Worm (Caenorhabditis elegans) whole organism, young adult: ENCODE results near the gene bgal-2.

Experiments used
- B0019.2 ChIP-seq: fragments of 200-800 bp; sonication (Bioruptor generic); conservative IDR thresholded peaks from 2 replicates; pipeline ENCODE4 v1.3.6; 2022; ENCODE audit warnings: missing genetic modification reagents, missing genetic modification characterization, missing compliant biosample characterization
- B0336.3 ChIP-seq: fragments of 200-800 bp; sonication (Bioruptor generic); IDR thresholded peaks from 2 replicates; pipeline ENCODE4 v1.3.6; 2022; ENCODE audit warnings: missing genetic modification characterization, missing compliant biosample characterization
- F22D6.2 ChIP-seq: sonication (generic microtip); optimal IDR thresholded peaks from 2 replicates; lab custom pipeline; 2016; ENCODE audit warnings: mild to moderate bottlenecking, missing genetic modification characterization, missing compliant biosample characterization
- F52B5.7 ChIP-seq: sonication (generic microtip); optimal IDR thresholded peaks from 2 replicates; lab custom pipeline; 2016; ENCODE audit warnings: mild to moderate bottlenecking, missing genetic modification characterization, missing compliant biosample characterization
- F57C9.4 ChIP-seq: sonication (generic microtip); optimal IDR thresholded peaks from 2 replicates; lab custom pipeline; 2017; ENCODE audit warnings: mild to moderate bottlenecking, missing genetic modification characterization, missing compliant biosample characterization
- K11D2.4 ChIP-seq: fragments of 200-800 bp; sonication (Bioruptor generic); IDR thresholded peaks from 2 replicates; pipeline ENCODE4 v1.3.6; 2022; ENCODE audit warnings: missing genetic modification reagents, missing genetic modification characterization, missing compliant biosample characterization
- T07F8.4 ChIP-seq: sonication (generic microtip); optimal IDR thresholded peaks from 2 replicates; lab custom pipeline; 2016; ENCODE audit warnings: mild to moderate bottlenecking, missing genetic modification characterization, moderate library complexity, missing compliant biosample characterization
- akir-1 ChIP-seq: fragments of 200-800 bp; sonication (Bioruptor generic); optimal IDR thresholded peaks from 2 replicates; lab custom pipeline; 2018; ENCODE audit warnings: mild to moderate bottlenecking, missing genetic modification characterization, moderate library complexity, missing compliant biosample characterization
- aptf-2 ChIP-seq: fragments of 200-800 bp; sonication (Bioruptor generic); conservative IDR thresholded peaks from 2 replicates; pipeline ENCODE4 v1.3.6; 2022; ENCODE audit warnings: missing genetic modification reagents, missing genetic modification characterization, missing compliant biosample characterization
- aptf-3 ChIP-seq: fragments of 200-800 bp; sonication (Bioruptor generic); IDR thresholded peaks from 2 replicates; pipeline ENCODE4 v1.3.6; 2022; ENCODE audit warnings: missing genetic modification characterization, missing compliant biosample characterization
- attf-6 ChIP-seq: fragments of 200-800 bp; sonication (Bioruptor generic); IDR thresholded peaks from 2 replicates; pipeline ENCODE4 v1.3.6; 2022; ENCODE audit warnings: missing genetic modification reagents, missing genetic modification characterization, missing compliant biosample characterization
- bed-2 ChIP-seq: fragments of 200-800 bp; sonication (Bioruptor generic); IDR thresholded peaks from 2 replicates; pipeline ENCODE4 v1.3.6; 2022; ENCODE audit warnings: missing genetic modification reagents, missing genetic modification characterization, missing compliant biosample characterization
- cebp-1 ChIP-seq, 2 experiments: fragments of 200-800 bp in 1 of 2; sonication (Bioruptor generic) in 1 of 2; sonication (generic microtip) in 1 of 2; IDR thresholded peaks in 1 of 2; optimal IDR thresholded peaks in 1 of 2; 2 replicates each; pipeline versions ENCODE4 v1.3.6 to Lab custom; 2017 to 2022; ENCODE audit warnings: missing compliant biosample characterization in 2 of 2, missing genetic modification characterization in 2 of 2, mild to moderate bottlenecking in 1 of 2, missing genetic modification reagents in 1 of 2, moderate library complexity in 1 of 2
- ceh-58 ChIP-seq: fragments of 200-800 bp; sonication (Bioruptor generic); IDR thresholded peaks from 2 replicates; pipeline ENCODE4 v1.3.6; 2022; ENCODE audit warnings: missing genetic modification characterization, missing compliant biosample characterization
- ceh-91 ChIP-seq: fragments of 200-800 bp; sonication (Bioruptor generic); IDR thresholded peaks from 2 replicates; pipeline ENCODE4 v1.3.6; 2022; ENCODE audit warnings: missing genetic modification reagents, missing genetic modification characterization, missing compliant biosample characterization
- die-1 ChIP-seq: sonication (generic microtip); optimal IDR thresholded peaks from 2 replicates; lab custom pipeline; 2016; ENCODE audit warnings: missing genotype, mild to moderate bottlenecking, missing genetic modification characterization, missing compliant biosample characterization
- egrh-3 ChIP-seq: fragments of 200-800 bp; sonication (Bioruptor generic); IDR thresholded peaks from 2 replicates; pipeline ENCODE4 v1.3.6; 2022; ENCODE audit warnings: missing genetic modification reagents, missing genetic modification characterization, missing compliant biosample characterization
- fkh-3 ChIP-seq: sonication (generic microtip); optimal IDR thresholded peaks from 2 replicates; lab custom pipeline; 2016; ENCODE audit warnings: mild to moderate bottlenecking, missing genetic modification characterization, missing compliant biosample characterization
- gei-17 ChIP-seq: fragments of 200-800 bp; sonication (Bioruptor generic); optimal IDR thresholded peaks from 2 replicates; lab custom pipeline; 2018; ENCODE audit warnings: mild to moderate bottlenecking, missing genetic modification characterization, missing compliant biosample characterization
- him-1 ChIP-seq: sonication (generic microtip); optimal IDR thresholded peaks from 2 replicates; lab custom pipeline; 2016; ENCODE audit warnings: missing genotype, missing genetic modification reagents, missing genetic modification characterization, missing compliant biosample characterization
- hmg-20 ChIP-seq: fragments of 200-800 bp; sonication (Bioruptor generic); IDR thresholded peaks from 2 replicates; pipeline ENCODE4 v1.3.6; 2022; ENCODE audit warnings: missing genetic modification reagents, missing genetic modification characterization, missing compliant biosample characterization
- let-607 ChIP-seq, 2 experiments: fragments of 200-800 bp in 1 of 2; sonication (Bioruptor generic) in 1 of 2; sonication (generic microtip) in 1 of 2; optimal IDR thresholded peaks; 2 replicates each; lab custom pipeline; 2016 to 2018; ENCODE audit warnings: mild to moderate bottlenecking in 2 of 2, missing compliant biosample characterization in 2 of 2, missing genetic modification characterization in 2 of 2, moderate library complexity in 2 of 2, missing genotype in 1 of 2
- lin-40 ChIP-seq: sonication (generic microtip); optimal IDR thresholded peaks from 2 replicates; lab custom pipeline; 2016; ENCODE audit warnings: missing genetic modification characterization, mild to moderate bottlenecking, missing compliant biosample characterization, missing genotype, missing genetic modification reagents
- madf-3 ChIP-seq: fragments of 200-800 bp; sonication (Bioruptor generic); IDR thresholded peaks from 2 replicates; pipeline ENCODE4 v1.3.6; 2022; ENCODE audit warnings: missing genetic modification reagents, missing genetic modification characterization, missing compliant biosample characterization
- madf-6 ChIP-seq: fragments of 200-800 bp; sonication (Bioruptor generic); IDR thresholded peaks from 2 replicates; pipeline ENCODE4 v1.3.6; 2022; ENCODE audit warnings: missing genetic modification reagents, missing genetic modification characterization, missing compliant biosample characterization
- nhr-120 ChIP-seq: fragments of 200-800 bp; sonication (Bioruptor generic); IDR thresholded peaks from 2 replicates; pipeline ENCODE4 v1.3.6; 2022; ENCODE audit warnings: missing genetic modification characterization, missing compliant biosample characterization
- nhr-80 ChIP-seq: sonication (generic microtip); optimal IDR thresholded peaks from 2 replicates; lab custom pipeline; 2016; ENCODE audit warnings: missing genetic modification characterization, missing compliant biosample characterization
- rec-8 ChIP-seq, 2 experiments: sonication (generic microtip); optimal IDR thresholded peaks; 2 replicates each; lab custom pipeline; 2016; ENCODE audit warnings: mild to moderate bottlenecking in 2 of 2, missing genetic modification characterization in 2 of 2, missing genetic modification reagents in 2 of 2, missing genotype in 2 of 2, missing biosample characterization in 1 of 2, missing compliant biosample characterization in 1 of 2, moderate library complexity in 1 of 2
- repo-1 ChIP-seq: sonication (generic microtip); optimal IDR thresholded peaks from 2 replicates; lab custom pipeline; 2017; ENCODE audit warnings: mild to moderate bottlenecking, missing genetic modification characterization, missing compliant biosample characterization
- sdz-38 ChIP-seq: sonication (generic microtip); optimal IDR thresholded peaks from 2 replicates; lab custom pipeline; 2016; ENCODE audit warnings: missing genotype, missing genetic modification characterization, missing compliant biosample characterization
- snpc-1.1 ChIP-seq: sonication (generic microtip); optimal IDR thresholded peaks from 2 replicates; lab custom pipeline; 2017; ENCODE audit warnings: missing genetic modification characterization, mild to moderate bottlenecking, missing compliant biosample characterization, antibody characterized with exemption, moderate library complexity, missing genotype, missing genetic modification reagents; ENCODE audit not compliant: insufficient read depth
- somi-1 ChIP-seq: fragments of 200-800 bp; sonication (Bioruptor generic); optimal IDR thresholded peaks from 2 replicates; lab custom pipeline; 2018; ENCODE audit warnings: mild to moderate bottlenecking, missing genetic modification characterization, missing compliant biosample characterization
- zfh-2 ChIP-seq: fragments of 200-800 bp; sonication (Bioruptor generic); conservative IDR thresholded peaks from 2 replicates; pipeline ENCODE4 v1.3.6; 2022; ENCODE audit warnings: missing genetic modification reagents, missing genetic modification characterization, missing compliant biosample characterization
- ztf-25 ChIP-seq: fragments of 200-800 bp; sonication (Bioruptor generic); IDR thresholded peaks from 2 replicates; pipeline ENCODE4 v1.3.6; 2022; ENCODE audit warnings: missing genetic modification reagents, missing genetic modification characterization, missing compliant biosample characterization
- ztf-26 ChIP-seq: sonication (generic microtip); optimal IDR thresholded peaks from 2 replicates; lab custom pipeline; 2017; ENCODE audit warnings: missing genetic modification characterization, missing compliant biosample characterization
- ztf-28 ChIP-seq: fragments of 200-800 bp; sonication (Bioruptor generic); IDR thresholded peaks from 2 replicates; pipeline ENCODE4 v1.3.6; 2022; ENCODE audit warnings: missing genetic modification reagents, missing genetic modification characterization, missing compliant biosample characterization

Gene bgal-2

ce11 chrX:6739034-6740008 lies 44.9 kb upstream of the bgal-2 start (continued):
- TF ChIP-seq ztf-26 (tag; lab: Kevin White, UChicago) = peak; percentile 51
- no peak for TF ChIP-seq attf-6
- no peak for TF ChIP-seq akir-1 (GFP tag; lab: Kevin White, UChicago)
- peak; percentile 62 for TF ChIP-seq somi-1
- no peak for TF ChIP-seq F57C9.4 (tag; lab: Kevin White, UChicago)
- no peak for TF ChIP-seq sdz-38 (tag; lab: Kevin White, UChicago)
- TF ChIP-seq aptf-3 (GFP tag; lab: Robert Waterston, UW) = no peak
- TF ChIP-seq bed-2 (GFP tag; lab: Robert Waterston, UW) = no peak
- TF ChIP-seq cebp-1 (GFP tag; IDR thresholded peaks at IDR 0.05; lab: Robert Waterston, UW) = no peak
- TF ChIP-seq cebp-1 (tag; optimal IDR thresholded peaks at IDR 0.05; lab: Kevin White, UChicago) = peak; percentile 31
- no peak for TF ChIP-seq B0019.2
- TF ChIP-seq ceh-91 (GFP tag; lab: Robert Waterston, UW) = no peak
- no peak for TF ChIP-seq fkh-3 (tag; lab: Kevin White, UChicago)
- no peak for TF ChIP-seq ztf-28 (GFP tag; lab: Robert Waterston, UW)
- no peak for TF ChIP-seq die-1 (tag; lab: Kevin White, UChicago)
- no peak for TF ChIP-seq F52B5.7 (tag; lab: Kevin White, UChicago)
- no peak for TF ChIP-seq nhr-120 (GFP tag; lab: Robert Waterston, UW)
- no peak for TF ChIP-seq egrh-3 (GFP tag; lab: Robert Waterston, UW)
- TF ChIP-seq lin-40 = peak; percentile 22
- no peak for TF ChIP-seq aptf-2 (GFP tag; lab: Robert Waterston, UW)
- TF ChIP-seq zfh-2 (GFP tag; lab: Robert Waterston, UW) = no peak
- TF ChIP-seq hmg-20 (GFP tag; lab: Robert Waterston, UW) = no peak
- TF ChIP-seq rec-8 (tag; optimal IDR thresholded peaks at IDR 0.05; lab: Kevin White, UChicago) = no peak
- no peak for TF ChIP-seq madf-6
- no peak for TF ChIP-seq him-1 (tag; lab: Kevin White, UChicago)
- TF ChIP-seq let-607 (tag; optimal IDR thresholded peaks at IDR 0.05; lab: Kevin White, UChicago) = no peak
- no peak for TF ChIP-seq F22D6.2 (tag; lab: Kevin White, UChicago)
- no peak for TF ChIP-seq madf-3 (GFP tag; lab: Robert Waterston, UW)
- no peak for TF ChIP-seq ztf-25 (GFP tag; lab: Robert Waterston, UW)
- TF ChIP-seq K11D2.4 (GFP tag; lab: Robert Waterston, UW) = no peak
- peak; percentile 5 for TF ChIP-seq repo-1
- TF ChIP-seq ceh-58 (GFP tag; lab: Robert Waterston, UW) = no peak
- TF ChIP-seq T07F8.4 (tag; lab: Kevin White, UChicago) = no peak
- TF ChIP-seq B0336.3 (GFP tag; lab: Robert Waterston, UW) = no peak
- TF ChIP-seq gei-17 (GFP tag; lab: Kevin White, UChicago) = no peak
- no peak for TF ChIP-seq snpc-1.1 (tag; lab: Kevin White, UChicago)
- peak; percentile 34 for TF ChIP-seq nhr-80
- TF ChIP-seq, all 124 proteins: peak for 9
